Fruit fly (Drosophila melanogaster): ENCODE results near the gene twy.
A peak's percentile ranks its signal among the peaks of the same experiment; 100 is the strongest.

Gene twy

dm6 chr3L:11772608-11773017 lies 20.5 kb downstream of the twy start (continued):
- TF ChIP-seq CG13296 (GFP tag; optimal IDR thresholded peaks at IDR 0.05) (peak; percentile 14), NFAT (GFP tag; IDR thresholded peaks at IDR 0.05) (no peak), CG6765 (GFP tag; optimal IDR thresholded peaks at IDR 0.05) (peak; percentile 26), CG16815 (GFP tag; optimal IDR thresholded peaks at IDR 0.05) (no peak), ase (GFP tag; IDR thresholded peaks at IDR 0.05) (no peak), CG4424 (GFP tag; optimal IDR thresholded peaks at IDR 0.05) (no peak), ftz-f1 (GFP tag; optimal IDR thresholded peaks at IDR 0.05) (peak; percentile 73), Hr78 (GFP tag; optimal IDR thresholded peaks at IDR 0.05) (no peak), Ssrp (tag; optimal IDR thresholded peaks at IDR 0.05) (no peak), ac (GFP tag; optimal IDR thresholded peaks at IDR 0.05) (no peak), Dll (GFP tag; IDR thresholded peaks at IDR 0.05; ENCODE audit: partially characterized antibody) (no peak), Bgb (GFP tag; IDR thresholded peaks at IDR 0.05; ENCODE audit: partially characterized antibody) (no peak), CG14860 (GFP tag; IDR thresholded peaks at IDR 0.05; ENCODE audit: partially characterized antibody) (no peak), Side (GFP tag; optimal IDR thresholded peaks at IDR 0.05) (no peak), vnd (GFP tag; IDR thresholded peaks at IDR 0.05; ENCODE audit: partially characterized antibody) (no peak), Blimp-1 (GFP tag; optimal IDR thresholded peaks at IDR 0.05) (no peak), CG10462 (GFP tag; optimal IDR thresholded peaks at IDR 0.05) (no peak), CG12299 (tag; optimal IDR thresholded peaks at IDR 0.05) (no peak), chif (GFP tag; optimal IDR thresholded peaks at IDR 0.05) (no peak), CG6689 (GFP tag; IDR thresholded peaks at IDR 0.05) (no peak), bigmax (GFP tag; optimal IDR thresholded peaks at IDR 0.05) (no peak), Trl (optimal IDR thresholded peaks at IDR 0.05) (no peak), Trl (GFP tag; optimal IDR thresholded peaks at IDR 0.05) (no peak), Mrtf (GFP tag; IDR thresholded peaks at IDR 0.05) (no peak), z (GFP tag; IDR thresholded peaks at IDR 0.05) (no peak), CG2199 (GFP tag; IDR thresholded peaks at IDR 0.05) (no peak), CG17361 (GFP tag; IDR thresholded peaks at IDR 0.05) (no peak), en (GFP tag; optimal IDR thresholded peaks at IDR 0.05) (no peak), Hand (GFP tag; optimal IDR thresholded peaks at IDR 0.05) (no peak), CG8359 (GFP tag; optimal IDR thresholded peaks at IDR 0.05; ENCODE audit: borderline replicate concordance) (no peak), slp2 (GFP tag; optimal IDR thresholded peaks at IDR 0.05) (no peak), E2f1 (GFP tag; IDR thresholded peaks at IDR 0.05) (no peak), Rx (GFP tag; IDR thresholded peaks at IDR 0.05) (no peak), CG18476 (GFP tag; optimal IDR thresholded peaks at IDR 0.05) (no peak), CG17186 (GFP tag; optimal IDR thresholded peaks at IDR 0.05) (no peak), H15 (GFP tag; IDR thresholded peaks at IDR 0.05) (no peak), CG1024 (GFP tag; IDR thresholded peaks at IDR 0.05) (no peak), unpg (GFP tag; optimal IDR thresholded peaks at IDR 0.05) (no peak), CG3995 (GFP tag; optimal IDR thresholded peaks at IDR 0.05) (no peak), CG7271 (tag; optimal IDR thresholded peaks at IDR 0.05) (no peak), CG4282 (GFP tag; optimal IDR thresholded peaks at IDR 0.05) (no peak), CG12942 (GFP tag; optimal IDR thresholded peaks at IDR 0.05) (no peak), Ets65A (GFP tag) (no peak), run (tag; optimal IDR thresholded peaks at IDR 0.05) (no peak), Mad (GFP tag; optimal IDR thresholded peaks at IDR 0.05) (no peak), Opbp (GFP tag; IDR thresholded peaks at IDR 0.05; ENCODE audit: partially characterized antibody) (no peak), CG18262 (tag; optimal IDR thresholded peaks at IDR 0.05) (no peak), stc (GFP tag; IDR thresholded peaks at IDR 0.05) (0 out of 2 replicates have a peak, but pooled peaks have one; percentile 12), gt (GFP tag; IDR thresholded peaks at IDR 0.05) (no peak), CG3407 (GFP tag; optimal IDR thresholded peaks at IDR 0.05) (no peak), pnt (GFP tag; optimal IDR thresholded peaks at IDR 0.05) (no peak), lmd (GFP tag; IDR thresholded peaks at IDR 0.05) (no peak), sr (GFP tag; IDR thresholded peaks at IDR 0.05) (no peak)
